Worm (Caenorhabditis elegans) whole organism, mixed stage, embryonic: ENCODE data around the gene C26B2.2.

ENCODE experiments used
- blmp-1 ChIP-seq: fragments of 150-350 bp; optimal IDR thresholded peaks from 2 replicates; lab custom pipeline; 2014; ENCODE audit warnings: missing biosample characterization, missing genetic modification characterization
- elt-1 ChIP-seq: sonication (generic microtip); optimal IDR thresholded peaks from 2 replicates; lab custom pipeline; 2017; ENCODE audit warnings: missing genetic modification characterization, mild to moderate bottlenecking, missing compliant biosample characterization, antibody characterized with exemption, moderate library complexity, borderline replicate concordance; ENCODE audit not compliant: insufficient read depth
- elt-3 ChIP-seq: fragments of 150-350 bp; optimal IDR thresholded peaks from 2 replicates; lab custom pipeline; 2014; ENCODE audit warnings: missing biosample characterization, missing genetic modification characterization
- flh-1 ChIP-seq: fragments of 200-800 bp; sonication (Bioruptor generic); optimal IDR thresholded peaks from 2 replicates; lab custom pipeline; 2018; ENCODE audit warnings: mild to moderate bottlenecking, missing genetic modification characterization, moderate library complexity, missing compliant biosample characterization
- nhr-237 ChIP-seq: fragments of 150-350 bp; optimal IDR thresholded peaks from 2 replicates; lab custom pipeline; 2014; ENCODE audit warnings: missing biosample characterization, missing genetic modification characterization
- pha-4 ChIP-seq: fragments of 150-350 bp; optimal IDR thresholded peaks from 2 replicates; lab custom pipeline; 2018; ENCODE audit warnings: missing biosample characterization, missing genetic modification reagents, missing genetic modification characterization
- sem-2 ChIP-seq: fragments of 200-800 bp; sonication (Bioruptor generic); optimal IDR thresholded peaks from 2 replicates; lab custom pipeline; 2018; ENCODE audit warnings: mild to moderate bottlenecking, missing genetic modification characterization, missing compliant biosample characterization
- snpc-4 ChIP-seq: fragments of 150-350 bp; optimal IDR thresholded peaks from 2 replicates; lab custom pipeline; 2014; ENCODE audit warnings: missing biosample characterization, missing genetic modification characterization
- unc-39 ChIP-seq: fragments of 150-350 bp; optimal IDR thresholded peaks from 2 replicates; lab custom pipeline; 2014; ENCODE audit warnings: missing biosample characterization, missing genetic modification characterization
- zip-8 ChIP-seq: fragments of 150-350 bp; optimal IDR thresholded peaks from 2 replicates; lab custom pipeline; 2014; ENCODE audit warnings: missing biosample characterization, missing genetic modification characterization
- ztf-11 ChIP-seq: fragments of 150-350 bp; optimal IDR thresholded peaks from 2 replicates; lab custom pipeline; 2014; ENCODE audit warnings: missing biosample characterization, missing genetic modification characterization

DNA sequence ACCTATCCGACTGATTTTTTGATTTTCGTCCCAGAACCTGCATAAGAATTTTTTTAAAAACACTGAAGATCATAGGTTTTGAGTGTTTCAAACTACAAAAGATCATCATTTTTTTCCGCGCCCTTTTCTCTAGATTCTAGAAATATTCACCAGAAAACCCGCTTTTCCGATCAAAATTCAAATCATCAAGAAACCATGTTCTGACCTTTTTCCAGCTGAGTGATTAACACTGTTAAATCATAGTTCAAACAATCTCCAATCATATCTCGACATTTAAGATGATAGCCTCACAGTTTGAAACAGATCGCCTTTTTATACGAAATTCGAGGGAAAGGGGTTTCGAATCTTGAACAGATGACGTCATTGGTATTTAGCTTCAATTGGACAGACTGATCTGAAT lies 21.8 kb upstream of the C26B2.2 start:
- no peak for TF ChIP-seq blmp-1
- no peak for TF ChIP-seq flh-1
- no peak for TF ChIP-seq ztf-11 (tag; lab: Kevin White, UChicago)
- TF ChIP-seq zip-8 (tag; lab: Kevin White, UChicago), result no peak
- no peak for TF ChIP-seq snpc-4 (tag; lab: Kevin White, UChicago)
- no peak for TF ChIP-seq elt-3 (tag; lab: Kevin White, UChicago)
- TF ChIP-seq nhr-237 (tag; lab: Kevin White, UChicago), result no peak
- TF ChIP-seq unc-39 (tag; lab: Kevin White, UChicago), result no peak
- TF ChIP-seq pha-4 (tag; lab: Kevin White, UChicago), result no peak
- no peak for TF ChIP-seq elt-1
- TF ChIP-seq sem-2 (GFP tag; lab: Kevin White, UChicago), result no peak
